Worm (Caenorhabditis elegans) whole organism, L4 larva: Measurements from ENCODE around the gene mpc-1.

Experiments
- F10B5.3 ChIP-seq: sonication (generic microtip); optimal IDR thresholded peaks from 2 replicates; lab custom pipeline; 2016; ENCODE audit warnings: mild to moderate bottlenecking, missing genetic modification characterization, missing compliant biosample characterization
- F26F4.8 ChIP-seq: fragments of 200-800 bp; sonication (Bioruptor generic); conservative IDR thresholded peaks from 2 replicates; pipeline ENCODE4 v1.3.6; 2022; ENCODE audit warnings: missing genetic modification characterization, missing compliant biosample characterization
- F37D6.2 ChIP-seq: sonication (generic microtip); optimal IDR thresholded peaks from 2 replicates; lab custom pipeline; 2016; ENCODE audit warnings: mild to moderate bottlenecking, missing genetic modification characterization, missing compliant biosample characterization
- R02D3.7 ChIP-seq: fragments of 150-350 bp; sonication (generic microtip); optimal IDR thresholded peaks from 3 replicates; lab custom pipeline; 2014; ENCODE audit warnings: missing biosample characterization, missing genetic modification characterization
- Y75B8A.6 ChIP-seq: fragments of 200-800 bp; sonication (Bioruptor generic); IDR thresholded peaks from 2 replicates; pipeline ENCODE4 v1.3.6; 2022; ENCODE audit warnings: missing genetic modification reagents, missing genetic modification characterization, missing compliant biosample characterization
- ZK337.2 ChIP-seq: fragments of 200-800 bp; sonication (Bioruptor generic); IDR thresholded peaks from 2 replicates; pipeline ENCODE4 v1.3.6; 2022; ENCODE audit warnings: missing genetic modification reagents, missing genetic modification characterization, missing compliant biosample characterization
- aha-1 ChIP-seq: fragments of 150-350 bp; peaks from one replicate; lab custom pipeline; 2014; ENCODE audit warnings: missing biosample characterization, missing genetic modification characterization
- aly-2 ChIP-seq: sonication (generic microtip); optimal IDR thresholded peaks from 2 replicates; lab custom pipeline; 2018; ENCODE audit warnings: missing biosample characterization, missing genetic modification characterization
- ceh-20 ChIP-seq: fragments of 200-800 bp; sonication (Bioruptor generic); IDR thresholded peaks from 2 replicates; pipeline ENCODE4 v1.3.6; 2022; ENCODE audit warnings: missing genetic modification reagents, missing genetic modification characterization, missing compliant biosample characterization
- ceh-28 ChIP-seq: fragments of 150-350 bp; optimal IDR thresholded peaks from 2 replicates; lab custom pipeline; 2014; ENCODE audit warnings: missing biosample characterization, missing genetic modification reagents, missing genetic modification characterization
- ceh-44 ChIP-seq: fragments of 200-800 bp; sonication (Bioruptor generic); IDR thresholded peaks from 2 replicates; pipeline ENCODE4 v1.3.6; 2022; ENCODE audit warnings: missing genetic modification reagents, missing genetic modification characterization, missing compliant biosample characterization
- ceh-62 ChIP-seq: sonication (generic microtip); optimal IDR thresholded peaks from 2 replicates; lab custom pipeline; 2017; ENCODE audit warnings: missing biosample characterization, missing genetic modification characterization
- ces-1 ChIP-seq: fragments of 150-350 bp; sonication (generic microtip); optimal IDR thresholded peaks from 4 replicates; lab custom pipeline; 2014; ENCODE audit warnings: missing biosample characterization, missing genetic modification reagents, missing genetic modification characterization
- dmd-8 ChIP-seq: fragments of 200-800 bp; sonication (Bioruptor generic); IDR thresholded peaks from 2 replicates; pipeline ENCODE4 v1.3.6; 2022; ENCODE audit warnings: missing genetic modification characterization, missing compliant biosample characterization
- dmd-9 ChIP-seq: fragments of 200-800 bp; sonication (Bioruptor generic); IDR thresholded peaks from 2 replicates; pipeline ENCODE4 v1.3.6; 2022; ENCODE audit warnings: missing genetic modification reagents, missing genetic modification characterization, missing compliant biosample characterization
- gei-8 ChIP-seq: fragments of 200-800 bp; sonication (Bioruptor generic); optimal IDR thresholded peaks from 2 replicates; lab custom pipeline; 2018; ENCODE audit warnings: mild to moderate bottlenecking, missing genetic modification characterization, missing compliant biosample characterization
- hif-1 ChIP-seq, 2 experiments: sonication (generic microtip); optimal IDR thresholded peaks; 2 replicates each; lab custom pipeline; 2016 to 2017; ENCODE audit warnings: missing compliant biosample characterization in 2 of 2, missing genetic modification characterization in 2 of 2, missing genetic modification reagents in 2 of 2, missing genotype in 2 of 2, mild to moderate bottlenecking in 1 of 2
- hmg-1.1 ChIP-seq: fragments of 200-800 bp; sonication (Bioruptor generic); IDR thresholded peaks from 2 replicates; pipeline ENCODE4 v1.3.6; 2022; ENCODE audit warnings: missing genetic modification reagents, missing genetic modification characterization, missing compliant biosample characterization
- jun-1 ChIP-seq: fragments of 150-350 bp; optimal IDR thresholded peaks from 2 replicates; lab custom pipeline; 2014; ENCODE audit warnings: missing biosample characterization, missing genetic modification reagents, missing genetic modification characterization
- lin-1 ChIP-seq: fragments of 200-800 bp; sonication (Bioruptor generic); IDR thresholded peaks from 2 replicates; pipeline ENCODE4 v1.3.6; 2022; ENCODE audit warnings: missing genetic modification reagents, missing genetic modification characterization, missing compliant biosample characterization
- lin-38 ChIP-seq: fragments of 200-800 bp; sonication (Bioruptor generic); IDR thresholded peaks from 2 replicates; pipeline ENCODE4 v1.3.6; 2022; ENCODE audit warnings: missing genetic modification reagents, missing genetic modification characterization, missing compliant biosample characterization
- lin-39 ChIP-seq: fragments of 150-350 bp; optimal IDR thresholded peaks from 2 replicates; lab custom pipeline; 2014; ENCODE audit warnings: missing biosample characterization, missing genetic modification reagents, missing genetic modification characterization
- lsy-2 ChIP-seq, 2 experiments: fragments of 150-350 bp in 1 of 2; sonication (generic microtip) in 1 of 2; optimal IDR thresholded peaks; 2 replicates each; lab custom pipeline; 2014 to 2017; ENCODE audit warnings: missing biosample characterization in 2 of 2, missing genetic modification characterization in 2 of 2
- madf-9 ChIP-seq: fragments of 200-800 bp; sonication (Bioruptor generic); conservative IDR thresholded peaks from 2 replicates; pipeline ENCODE4 v1.3.6; 2022; ENCODE audit warnings: missing genetic modification reagents, missing genetic modification characterization, missing compliant biosample characterization
- mep-1 ChIP-seq: fragments of 150-350 bp; sonication (generic microtip); optimal IDR thresholded peaks from 3 replicates; lab custom pipeline; 2014; ENCODE audit warnings: missing biosample characterization, missing genetic modification characterization
- nhr-10 ChIP-seq: fragments of 150-350 bp; optimal IDR thresholded peaks from 2 replicates; lab custom pipeline; 2014; ENCODE audit warnings: missing biosample characterization, missing genetic modification characterization
- nhr-102 ChIP-seq: sonication (generic microtip); optimal IDR thresholded peaks from 2 replicates; lab custom pipeline; 2016; ENCODE audit warnings: mild to moderate bottlenecking, missing genetic modification characterization, moderate library complexity, missing compliant biosample characterization
- nhr-111 ChIP-seq: fragments of 200-800 bp; sonication (Bioruptor generic); optimal IDR thresholded peaks from 2 replicates; lab custom pipeline; 2018; ENCODE audit warnings: mild to moderate bottlenecking, missing genetic modification characterization, missing compliant biosample characterization
- nhr-25 ChIP-seq: sonication (generic microtip); optimal IDR thresholded peaks from 2 replicates; lab custom pipeline; 2017; ENCODE audit warnings: missing genetic modification characterization, mild to moderate bottlenecking, missing compliant biosample characterization, antibody characterized with exemption, moderate library complexity, borderline replicate concordance; ENCODE audit not compliant: insufficient read depth
- nhr-42 ChIP-seq: fragments of 200-800 bp; sonication (Bioruptor generic); IDR thresholded peaks from 2 replicates; pipeline ENCODE4 v1.3.6; 2022; ENCODE audit warnings: missing genetic modification characterization, missing compliant biosample characterization
- nhr-77 ChIP-seq: fragments of 150-350 bp; optimal IDR thresholded peaks from 2 replicates; lab custom pipeline; 2014; ENCODE audit warnings: missing biosample characterization, missing genetic modification characterization
- sdz-12 ChIP-seq: fragments of 200-800 bp; sonication (Bioruptor generic); optimal IDR thresholded peaks from 2 replicates; lab custom pipeline; 2018; ENCODE audit warnings: mild to moderate bottlenecking, missing genetic modification characterization, missing compliant biosample characterization
- snpc-1.2 ChIP-seq: fragments of 200-800 bp; sonication (Bioruptor generic); IDR thresholded peaks from 2 replicates; pipeline ENCODE4 v1.3.6; 2022; ENCODE audit warnings: missing genetic modification reagents, missing genetic modification characterization, missing compliant biosample characterization
- snpc-4 ChIP-seq: fragments of 150-350 bp; optimal IDR thresholded peaks from 2 replicates; lab custom pipeline; 2014; ENCODE audit warnings: missing biosample characterization, missing genetic modification characterization
- spr-1 ChIP-seq: sonication (generic microtip); optimal IDR thresholded peaks from 2 replicates; lab custom pipeline; 2016; ENCODE audit warnings: mild to moderate bottlenecking, missing genetic modification characterization, missing compliant biosample characterization
- unc-39 ChIP-seq: sonication (generic microtip); optimal IDR thresholded peaks from 2 replicates; lab custom pipeline; 2017; ENCODE audit warnings: missing biosample characterization, missing genetic modification characterization
- zfp-2 ChIP-seq: sonication (generic microtip); optimal IDR thresholded peaks from 2 replicates; lab custom pipeline; 2016; ENCODE audit warnings: mild to moderate bottlenecking, missing genetic modification characterization, missing compliant biosample characterization
- ztf-7 ChIP-seq: fragments of 150-350 bp; optimal IDR thresholded peaks from 2 replicates; lab custom pipeline; 2014; ENCODE audit warnings: missing biosample characterization, missing genetic modification characterization

Gene mpc-1

ce11 chrIII:4435262-4435661 is 22.0 kb downstream of the mpc-1 start:
- peak; percentile 82 for TF ChIP-seq aha-1 (tag; lab: Kevin White, UChicago)
- TF ChIP-seq dmd-9 (GFP tag; lab: Robert Waterston, UW), result peak; percentile 63; the same call in 1 of the 2 replicates
- TF ChIP-seq F26F4.8 (GFP tag; lab: Robert Waterston, UW), result no peak
- TF ChIP-seq dmd-8 (GFP tag; lab: Robert Waterston, UW), result peak; percentile 34; the same call in 1 of the 2 replicates
- no peak for TF ChIP-seq nhr-111
- TF ChIP-seq snpc-4 (tag; lab: Kevin White, UChicago), result no peak
- TF ChIP-seq hmg-1.1 (GFP tag; lab: Robert Waterston, UW), result no peak

DNA sequence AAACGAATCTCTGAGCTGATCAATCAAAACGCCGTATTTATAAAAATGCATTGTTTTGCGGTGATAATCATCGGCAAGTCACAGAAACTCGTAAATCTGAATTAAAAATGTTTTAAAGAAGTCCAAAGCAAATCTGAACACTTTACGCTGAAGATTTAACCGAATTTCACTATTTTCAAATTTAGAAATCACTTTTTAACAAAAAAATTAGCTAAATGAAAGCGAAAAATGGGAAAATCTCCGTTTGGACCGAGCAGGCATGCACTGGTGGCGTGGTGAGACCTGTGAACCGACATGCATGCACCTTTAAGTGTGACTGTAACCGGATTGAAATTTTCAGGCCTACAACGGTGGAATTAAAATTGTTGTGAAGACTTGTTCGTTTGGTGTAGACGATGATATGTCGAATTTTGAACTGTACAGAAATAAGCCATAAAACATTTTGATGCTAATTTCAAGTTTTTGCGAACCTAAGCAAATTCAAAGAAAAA is 26.3 kb downstream of the mpc-1 start, which contains the start of gene C28A5.2:
Gene C28A5.2, minus strand, starts transcription at position 51 of the 491 bp plus-strand sequence.
- TF ChIP-seq jun-1 (tag; lab: Kevin White, UChicago) (no peak), nhr-10 (tag; lab: Kevin White, UChicago) (no peak), nhr-102 (tag; lab: Kevin White, UChicago) (no peak), snpc-1.2 (GFP tag; lab: Robert Waterston, UW) (no peak), ZK337.2 (GFP tag; lab: Robert Waterston, UW) (no peak), ceh-20 (GFP tag; lab: Robert Waterston, UW) (no peak), madf-9 (GFP tag; lab: Robert Waterston, UW) (no peak), lin-39 (tag; lab: Kevin White, UChicago) (no peak), gei-8 (GFP tag; lab: Kevin White, UChicago) (no peak), ztf-7 (tag; lab: Kevin White, UChicago) (no peak), sdz-12 (no peak), hif-1 (tag; optimal IDR thresholded peaks at IDR 0.05; lab: Kevin White, UChicago) (no peak), zfp-2 (tag; lab: Kevin White, UChicago) (no peak), mep-1 (tag; lab: Kevin White, UChicago) (no peak), snpc-4 (tag; lab: Kevin White, UChicago) (no peak)

ce11 chrIII:4441781-4442180 is 28.5 kb downstream of the mpc-1 start, which contains the start of gene nex-3:
Gene nex-3 (plus strand): TSS chrIII:4442081.
- TF ChIP-seq spr-1 (tag; lab: Kevin White, UChicago) (no peak), lin-38 (GFP tag; lab: Robert Waterston, UW) (no peak), ceh-28 (tag; lab: Kevin White, UChicago) (no peak), F10B5.3 (tag; lab: Kevin White, UChicago) (no peak), mep-1 (tag; lab: Kevin White, UChicago) (no peak), nhr-42 (no peak), lin-1 (no peak), ces-1 (no peak), R02D3.7 (no peak), aly-2 (no peak), unc-39 (tag; lab: Kevin White, UChicago) (no peak), lsy-2 (tag; optimal IDR thresholded peaks at IDR 0.05; lab: Kevin White, UChicago) (no peak), ceh-62 (tag; lab: Kevin White, UChicago) (no peak), Y75B8A.6 (GFP tag; lab: Robert Waterston, UW) (no peak), ceh-44 (GFP tag; lab: Robert Waterston, UW) (no peak), nhr-25 (tag; lab: Kevin White, UChicago) (no peak), nhr-77 (tag; lab: Kevin White, UChicago) (no peak), sdz-12 (no peak), F37D6.2 (no peak)
